Fruit fly (Drosophila melanogaster) whole organism, embryonic: ENCODE measurements around the gene Cyp4ac3.

Experiments used
- Bdp1 ChIP-seq: fragments of 200-800 bp; sonication (Bioruptor generic); optimal IDR thresholded peaks from 3 replicates; lab custom pipeline; 2016; ENCODE audit warnings: missing biosample characterization, missing genetic modification characterization
- CG11456 ChIP-seq: fragments of 200-800 bp; sonication (Bioruptor generic); IDR thresholded peaks from 3 replicates; pipeline ENCODE4 v1.3.6; 2022; ENCODE audit warnings: missing biosample characterization, missing genetic modification characterization
- CG13287 ChIP-seq: fragments of 200-800 bp; sonication (Bioruptor generic); IDR thresholded peaks from 2 replicates; pipeline ENCODE4 v1.3.6; 2022; ENCODE audit warnings: missing biosample characterization, missing genetic modification characterization; ENCODE audit not compliant: partially characterized antibody
- CG13296 ChIP-seq: fragments of 200-800 bp; sonication (Bioruptor generic); optimal IDR thresholded peaks from 3 replicates; lab custom pipeline; 2018; ENCODE audit warnings: missing biosample characterization, mild to moderate bottlenecking, missing genetic modification characterization
- CG14050 ChIP-seq: fragments of 200-800 bp; sonication (Bioruptor generic); IDR thresholded peaks from 3 replicates; pipeline ENCODE4 v1.3.6; 2022; ENCODE audit warnings: missing biosample characterization, missing genetic modification characterization
- CG14965 ChIP-seq: fragments of 200-800 bp; sonication (Bioruptor generic); optimal IDR thresholded peaks from 2 replicates; lab custom pipeline; 2016; ENCODE audit warnings: missing biosample characterization, missing genetic modification characterization, borderline replicate concordance
- CG15269 ChIP-seq: fragments of 200-800 bp; sonication (Bioruptor generic); optimal IDR thresholded peaks from 2 replicates; lab custom pipeline; 2018; ENCODE audit warnings: missing biosample characterization, mild to moderate bottlenecking, missing genetic modification characterization, moderate library complexity
- CG18262 ChIP-seq: fragments of 200-800 bp; optimal IDR thresholded peaks from 3 replicates; lab custom pipeline; 2019; ENCODE audit warnings: missing biosample characterization, mild to moderate bottlenecking, missing genetic modification characterization, moderate library complexity
- CG3838 ChIP-seq: fragments of 200-800 bp; sonication (Bioruptor generic); optimal IDR thresholded peaks from 3 replicates; lab custom pipeline; 2016; ENCODE audit warnings: missing biosample characterization, missing genetic modification characterization
- CG42726 ChIP-seq: fragments of 200-800 bp; sonication (Bioruptor generic); IDR thresholded peaks from 2 replicates; pipeline ENCODE4 v1.3.6; 2022; ENCODE audit warnings: missing biosample characterization, missing genetic modification characterization; ENCODE audit not compliant: partially characterized antibody
- CG4617 ChIP-seq: fragments of 200-800 bp; sonication (Bioruptor generic); optimal IDR thresholded peaks from 3 replicates; lab custom pipeline; 2016; ENCODE audit warnings: missing biosample characterization, missing genetic modification characterization, borderline replicate concordance
- CG5953 ChIP-seq: fragments of 200-800 bp; sonication (Bioruptor generic); IDR thresholded peaks from 2 replicates; pipeline ENCODE4 v1.3.6; 2022; ENCODE audit warnings: missing biosample characterization, missing genetic modification characterization
- CG6791 ChIP-seq: fragments of 200-800 bp; sonication (Bioruptor generic); IDR thresholded peaks from 3 replicates; pipeline ENCODE4 v1.3.6; 2022; ENCODE audit warnings: missing biosample characterization, missing genetic modification characterization; ENCODE audit not compliant: partially characterized antibody
- CG8281 ChIP-seq: fragments of 200-800 bp; sonication (Bioruptor generic); optimal IDR thresholded peaks from 2 replicates; lab custom pipeline; 2018; ENCODE audit warnings: missing biosample characterization, mild to moderate bottlenecking, missing genetic modification characterization, moderate library complexity
- CG8359 ChIP-seq: fragments of 200-800 bp; sonication (Bioruptor generic); optimal IDR thresholded peaks from 2 replicates; lab custom pipeline; 2017; ENCODE audit warnings: missing biosample characterization, mild to moderate bottlenecking, missing genetic modification characterization, borderline replicate concordance
- CG9817 ChIP-seq: fragments of 200-800 bp; sonication (Bioruptor generic); optimal IDR thresholded peaks from 2 replicates; lab custom pipeline; 2018; ENCODE audit warnings: missing biosample characterization, mild to moderate bottlenecking, missing genetic modification characterization, moderate library complexity
- Doc3 ChIP-seq: fragments of 200-800 bp; sonication (Bioruptor generic); IDR thresholded peaks from 3 replicates; pipeline ENCODE4 v1.3.6; 2022; ENCODE audit warnings: missing biosample characterization, missing genetic modification characterization; ENCODE audit not compliant: partially characterized antibody
- Dref ChIP-seq: fragments of 200-800 bp; sonication (Bioruptor generic); IDR thresholded peaks from 2 replicates; pipeline ENCODE4 v1.3.6; 2022; ENCODE audit warnings: missing biosample characterization, missing genetic modification characterization
- Hr3 ChIP-seq: fragments of 200-800 bp; sonication (Bioruptor generic); optimal IDR thresholded peaks from 3 replicates; lab custom pipeline; 2016; ENCODE audit warnings: missing biosample characterization, missing genetic modification characterization
- Nf-YA ChIP-seq: fragments of 200-800 bp; sonication (Bioruptor generic); IDR thresholded peaks from 2 replicates; pipeline ENCODE4 v1.3.6; 2022; ENCODE audit warnings: missing biosample characterization, missing genetic modification characterization
- Oli ChIP-seq: fragments of 200-800 bp; sonication (Bioruptor generic); optimal IDR thresholded peaks from 2 replicates; lab custom pipeline; 2018; ENCODE audit warnings: missing biosample characterization, mild to moderate bottlenecking, missing genetic modification characterization, moderate library complexity
- Pdp1 ChIP-seq, 2 experiments: fragments of 200-800 bp; sonication (Bioruptor generic); optimal IDR thresholded peaks; 3 replicates each; lab custom pipeline; 2016; ENCODE audit warnings: missing biosample characterization in 2 of 2, missing genetic modification characterization in 2 of 2, mild to moderate bottlenecking in 1 of 2, moderate library complexity in 1 of 2
- Poxn ChIP-seq: fragments of 200-800 bp; sonication (Bioruptor generic); IDR thresholded peaks from 2 replicates; pipeline ENCODE4 v1.3.6; 2022; ENCODE audit warnings: missing biosample characterization, missing genetic modification characterization
- Ptx1 ChIP-seq: fragments of 200-800 bp; sonication (Bioruptor generic); IDR thresholded peaks from 2 replicates; pipeline ENCODE4 v1.3.6; 2022; ENCODE audit warnings: missing biosample characterization, missing genetic modification characterization
- YL-1 ChIP-seq: fragments of 200-800 bp; sonication (Bioruptor generic); optimal IDR thresholded peaks from 3 replicates; lab custom pipeline; 2017; ENCODE audit warnings: missing biosample characterization, mild to moderate bottlenecking, missing genetic modification characterization
- ara ChIP-seq: fragments of 200-800 bp; sonication (Bioruptor generic); IDR thresholded peaks from 2 replicates; pipeline ENCODE4 v1.3.6; 2022; ENCODE audit warnings: missing biosample characterization, missing genetic modification characterization
- bowl ChIP-seq: fragments of 200-800 bp; sonication (Bioruptor generic); IDR thresholded peaks from 2 replicates; pipeline ENCODE4 v1.3.6; 2022; ENCODE audit warnings: missing biosample characterization, missing genetic modification characterization
- cad ChIP-seq: fragments of >200 bp; optimal IDR thresholded peaks from 2 replicates; lab custom pipeline; 2017; ENCODE audit warnings: missing biosample characterization, missing genetic modification characterization
- danr ChIP-seq: fragments of 200-800 bp; sonication (Bioruptor generic); IDR thresholded peaks from 2 replicates; pipeline ENCODE4 v1.3.6; 2022; ENCODE audit warnings: missing biosample characterization, missing genetic modification characterization
- dmrt99B ChIP-seq: fragments of 200-800 bp; sonication (Bioruptor generic); optimal IDR thresholded peaks from 2 replicates; lab custom pipeline; 2018; ENCODE audit warnings: missing biosample characterization, mild to moderate bottlenecking, missing genetic modification characterization, moderate library complexity
- emc ChIP-seq: fragments of 200-800 bp; sonication (Bioruptor generic); optimal IDR thresholded peaks from 2 replicates; lab custom pipeline; 2016; ENCODE audit warnings: missing biosample characterization, missing genetic modification characterization
- esg ChIP-seq: fragments of 200-800 bp; sonication (Bioruptor generic); conservative IDR thresholded peaks from 2 replicates; pipeline ENCODE4 v1.3.6; 2022; ENCODE audit warnings: missing biosample characterization, missing genetic modification characterization
- eve ChIP-seq, 2 experiments: fragments of >200 bp; optimal IDR thresholded peaks; 2 replicates each; lab custom pipeline; 2017; ENCODE audit warnings: missing biosample characterization in 2 of 2, missing genetic modification characterization in 2 of 2
- fd64A ChIP-seq: fragments of 200-800 bp; sonication (Bioruptor generic); optimal IDR thresholded peaks from 3 replicates; lab custom pipeline; 2018; ENCODE audit warnings: missing biosample characterization, mild to moderate bottlenecking, missing genetic modification characterization
- fru ChIP-seq: fragments of >200 bp; optimal IDR thresholded peaks from 2 replicates; lab custom pipeline; 2017
- grau ChIP-seq: fragments of 200-800 bp; optimal IDR thresholded peaks from 3 replicates; lab custom pipeline; 2019; ENCODE audit warnings: missing biosample characterization, mild to moderate bottlenecking, missing genetic modification characterization, moderate library complexity
- grn ChIP-seq: fragments of 200-800 bp; sonication (Bioruptor generic); optimal IDR thresholded peaks from 3 replicates; lab custom pipeline; 2017; ENCODE audit warnings: missing biosample characterization, missing genetic modification characterization
- her ChIP-seq: fragments of 200-800 bp; sonication (Bioruptor generic); optimal IDR thresholded peaks from 2 replicates; lab custom pipeline; 2016; ENCODE audit warnings: missing biosample characterization, missing genetic modification characterization
- ind ChIP-seq: fragments of 200-800 bp; sonication (Bioruptor generic); optimal IDR thresholded peaks from 3 replicates; lab custom pipeline; 2016; ENCODE audit warnings: missing biosample characterization, missing genetic modification characterization
- kah ChIP-seq: fragments of 200-800 bp; sonication (Bioruptor generic); optimal IDR thresholded peaks from 2 replicates; lab custom pipeline; 2018; ENCODE audit warnings: missing biosample characterization, mild to moderate bottlenecking, missing genetic modification characterization
- klu ChIP-seq: fragments of 200-800 bp; sonication (Bioruptor generic); IDR thresholded peaks from 2 replicates; pipeline ENCODE4 v1.3.6; 2022; ENCODE audit warnings: missing biosample characterization, missing genetic modification characterization
- mirr ChIP-seq: fragments of 200-800 bp; sonication (Bioruptor generic); optimal IDR thresholded peaks from 3 replicates; lab custom pipeline; 2018; ENCODE audit warnings: missing biosample characterization, mild to moderate bottlenecking, missing genetic modification characterization
- pan ChIP-seq, 4 experiments: fragments of >200 bp in 3 of 4; fragments of 200-800 bp in 1 of 4; sonication (Bioruptor generic) in 1 of 4; optimal IDR thresholded peaks in 3 of 4; IDR thresholded peaks in 1 of 4; 2 replicates each; pipeline versions ENCODE4 v1.3.6 to Lab custom; 2017 to 2022; ENCODE audit warnings: missing biosample characterization in 2 of 4, missing genetic modification characterization in 2 of 4, mixed read lengths in 1 of 4
- pfk ChIP-seq: fragments of 200-800 bp; sonication (Bioruptor generic); optimal IDR thresholded peaks from 2 replicates; lab custom pipeline; 2018; ENCODE audit warnings: missing biosample characterization, mild to moderate bottlenecking, missing genetic modification characterization, moderate library complexity
- pita ChIP-seq: fragments of 200-800 bp; sonication (Bioruptor generic); optimal IDR thresholded peaks from 2 replicates; lab custom pipeline; 2017; ENCODE audit warnings: missing biosample characterization, mild to moderate bottlenecking, missing genetic modification characterization
- pros ChIP-seq: fragments of 200-800 bp; sonication (Bioruptor generic); optimal IDR thresholded peaks from 3 replicates; lab custom pipeline; 2019; ENCODE audit warnings: missing biosample characterization, mild to moderate bottlenecking, missing genetic modification characterization, moderate library complexity
- ro ChIP-seq: fragments of 200-800 bp; sonication (Bioruptor generic); IDR thresholded peaks from 2 replicates; pipeline ENCODE4 v1.3.6; 2022; ENCODE audit warnings: missing biosample characterization, missing genetic modification characterization
- tup ChIP-seq: fragments of 200-800 bp; sonication (Bioruptor generic); optimal IDR thresholded peaks from 2 replicates; lab custom pipeline; 2016; ENCODE audit warnings: missing biosample characterization, mild to moderate bottlenecking, missing genetic modification characterization, moderate library complexity
- tx ChIP-seq: fragments of 200-800 bp; sonication (Bioruptor generic); optimal IDR thresholded peaks from 2 replicates; lab custom pipeline; 2016; ENCODE audit warnings: missing biosample characterization, missing genetic modification characterization
- zen2 ChIP-seq: fragments of 200-800 bp; sonication (Bioruptor generic); IDR thresholded peaks from 3 replicates; pipeline ENCODE4 v1.3.6; 2022; ENCODE audit warnings: missing biosample characterization, missing genetic modification characterization; ENCODE audit not compliant: partially characterized antibody

Cyp4ac3 gene

dm6 chr2L:5237899-5238566 is 30.3 kb upstream of the Cyp4ac3 start (continued):
- TF ChIP-seq grau: peak; percentile 70
- TF ChIP-seq CG13296 (GFP tag; lab: Kevin White, UChicago): no peak
- no peak for TF ChIP-seq CG6791 (GFP tag; lab: Robert Waterston, UW)
- no peak for TF ChIP-seq CG14965 (GFP tag; lab: Kevin White, UChicago)
- TF ChIP-seq bowl (GFP tag; lab: Robert Waterston, UW): no peak
- no peak for TF ChIP-seq CG9817 (tag; lab: Kevin White, UChicago)
- TF ChIP-seq zen2: no peak
- TF ChIP-seq pita: no peak
- no peak for TF ChIP-seq CG14050 (GFP tag; lab: Robert Waterston, UW)
- no peak for TF ChIP-seq fru (lab: Kevin White, UChicago)
- TF ChIP-seq Poxn (GFP tag; lab: Robert Waterston, UW): no peak
- TF ChIP-seq tx (GFP tag; lab: Kevin White, UChicago): no peak
- TF ChIP-seq ind (GFP tag; lab: Kevin White, UChicago): no peak
- no peak for TF ChIP-seq Pdp1 (GFP tag; optimal IDR thresholded peaks at IDR 0.05; lab: Kevin White, UChicago)
- no peak for TF ChIP-seq pros (GFP tag; lab: Kevin White, UChicago)
- peak in 1 of 2 experiments; percentile 70 for TF ChIP-seq eve (GFP tag; optimal IDR thresholded peaks at IDR 0.05; lab: Kevin White, UChicago)
- peak; percentile 56; the same call in 1 of the 2 replicates for TF ChIP-seq ara (GFP tag; lab: Robert Waterston, UW)
- peak; percentile 46; the same call in 1 of the 2 replicates for TF ChIP-seq esg (GFP tag; lab: Robert Waterston, UW)
- peak; percentile 11 for TF ChIP-seq CG4617 (GFP tag; lab: Kevin White, UChicago)
- no peak for TF ChIP-seq CG13287 (GFP tag; lab: Robert Waterston, UW)
- no peak for TF ChIP-seq ro (GFP tag; lab: Robert Waterston, UW)
- TF ChIP-seq her (GFP tag; lab: Kevin White, UChicago): no peak
- TF ChIP-seq kah (GFP tag; lab: Kevin White, UChicago): no peak
- TF ChIP-seq CG8359 (GFP tag; lab: Kevin White, UChicago): no peak
- no peak for TF ChIP-seq pan (optimal IDR thresholded peaks at IDR 0.05; lab: Kevin White, UChicago)
- TF ChIP-seq pan (GFP tag; optimal IDR thresholded peaks at IDR 0.05 in 1 of 2, IDR thresholded peaks at IDR 0.05 in 1 of 2): peak in 1 of 2 experiments; percentile 13
- no peak for TF ChIP-seq CG5953 (GFP tag; lab: Robert Waterston, UW)
- TF ChIP-seq CG11456: no peak
- TF ChIP-seq CG15269 (tag; lab: Kevin White, UChicago): peak; percentile 50
- TF ChIP-seq Oli (tag; lab: Kevin White, UChicago): peak; percentile 62
- no peak for TF ChIP-seq klu (GFP tag; lab: Robert Waterston, UW)
- TF ChIP-seq CG3838 (GFP tag; lab: Kevin White, UChicago): no peak
- TF ChIP-seq YL-1 (GFP tag; lab: Kevin White, UChicago): no peak
- TF ChIP-seq Hr3 (GFP tag; lab: Kevin White, UChicago): peak; percentile 65
- TF ChIP-seq mirr: no peak
- TF ChIP-seq dmrt99B (tag; lab: Kevin White, UChicago): peak; percentile 76
- no peak for TF ChIP-seq cad (GFP tag; lab: Kevin White, UChicago)
- TF ChIP-seq CG8281 (tag; lab: Kevin White, UChicago): no peak
- TF ChIP-seq Dref (GFP tag; lab: Robert Waterston, UW): no peak
- TF ChIP-seq tup: no peak
- TF ChIP-seq Bdp1: no peak
- TF ChIP-seq Nf-YA (GFP tag; lab: Robert Waterston, UW): no peak
- peak; percentile 92 for TF ChIP-seq CG18262
- no peak for TF ChIP-seq pfk
- no peak for TF ChIP-seq grn (GFP tag; lab: Kevin White, UChicago)
- TF ChIP-seq CG42726 (GFP tag; lab: Robert Waterston, UW): no peak
- TF ChIP-seq fd64A: no peak
- TF ChIP-seq emc: no peak
- no peak for TF ChIP-seq Doc3 (GFP tag; lab: Robert Waterston, UW)
- TF ChIP-seq Ptx1 (GFP tag; lab: Robert Waterston, UW): peak; percentile 67
- no peak for TF ChIP-seq danr
